Worm (Caenorhabditis elegans): ENCODE measurements around the gene srlf-26.

DNA sequence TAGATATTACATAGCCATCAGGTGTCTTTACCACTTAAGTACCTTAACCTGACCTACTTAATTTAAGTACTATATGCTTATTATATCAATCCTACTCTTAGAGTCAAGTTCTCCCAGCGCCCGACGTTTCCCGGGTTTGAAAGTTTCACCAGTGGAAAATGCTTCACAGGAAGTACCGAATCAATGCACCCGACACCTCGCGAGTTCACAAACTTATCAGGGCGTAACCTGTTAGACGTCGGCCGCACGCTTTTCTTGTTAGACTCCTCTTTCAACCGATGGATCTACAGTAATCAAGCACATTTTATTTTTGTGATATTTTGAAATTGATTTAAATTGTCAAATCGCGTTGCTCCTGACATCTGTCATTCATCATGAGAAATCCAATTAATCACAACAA is 16.6 kb downstream of the srlf-26 start:
- no peak for TF ChIP-seq dmd-9 (GFP tag; IDR thresholded peaks at IDR 0.05)
- no peak for TF ChIP-seq fkh-10 (GFP tag; optimal IDR thresholded peaks at IDR 0.05)
- no peak for TF ChIP-seq lin-39 (tag; optimal IDR thresholded peaks at IDR 0.05)
- TF ChIP-seq lin-15B (tag; optimal IDR thresholded peaks at IDR 0.05), result no peak
- no peak for TF ChIP-seq unc-62 (GFP tag; optimal IDR thresholded peaks at IDR 0.05 in 1 of 2)
- TF ChIP-seq unc-62 (tag; optimal IDR thresholded peaks at IDR 0.05), result no peak
- TF ChIP-seq mep-1 (tag; optimal IDR thresholded peaks at IDR 0.05), result no peak
- no peak for TF ChIP-seq ceh-82 (tag; optimal IDR thresholded peaks at IDR 0.05)
- no peak for TF ChIP-seq skn-1 (tag; optimal IDR thresholded peaks at IDR 0.05)
- TF ChIP-seq Y48G9A.11 (GFP tag; IDR thresholded peaks at IDR 0.05), result no peak

All from whole organism, L4 larva.